Fruit fly (Drosophila melanogaster): ENCODE measurements around the gene colt.
A peak's percentile ranks its signal among the peaks of the same experiment; 100 is the strongest.

The colt gene

DNA sequence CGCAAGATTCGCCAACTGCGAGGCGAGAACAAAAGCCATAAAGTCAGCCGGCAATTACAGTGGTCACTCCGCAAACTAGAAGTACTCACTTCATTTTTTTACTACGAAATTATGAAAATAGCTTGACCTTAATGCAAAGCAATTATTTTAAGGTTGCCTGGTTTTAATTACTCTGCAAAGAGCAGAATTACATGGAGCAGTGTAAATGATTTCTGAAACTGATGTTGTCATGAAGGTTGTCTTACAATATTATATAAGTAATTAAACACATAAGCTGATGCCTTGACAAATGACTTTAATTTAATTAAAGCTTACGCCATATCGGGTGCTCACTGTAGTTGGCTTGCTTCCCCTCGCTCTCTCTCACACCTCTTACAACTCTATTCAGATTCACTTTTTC lies 35.7 kb downstream of the colt start (continued):
- no peak for TF ChIP-seq CG9437 (GFP tag; optimal IDR thresholded peaks at IDR 0.05)
- TF ChIP-seq br (optimal IDR thresholded peaks at IDR 0.05): no peak
- no peak for TF ChIP-seq btn (GFP tag; optimal IDR thresholded peaks at IDR 0.05)
- TF ChIP-seq schlank (tag; optimal IDR thresholded peaks at IDR 0.05): peak; percentile 29
- TF ChIP-seq pita (GFP tag; optimal IDR thresholded peaks at IDR 0.05): no peak
- TF ChIP-seq CG6765 (GFP tag; optimal IDR thresholded peaks at IDR 0.05): peak; percentile 27
- peak; percentile 50 for TF ChIP-seq CHES-1-like (GFP tag; optimal IDR thresholded peaks at IDR 0.05)
- no peak for TF ChIP-seq bigmax (GFP tag; optimal IDR thresholded peaks at IDR 0.05)
- peak; percentile 66 for TF ChIP-seq CG13296 (GFP tag; optimal IDR thresholded peaks at IDR 0.05)
- no peak; the same call in 1 of the 2 replicates for TF ChIP-seq CG11247 (GFP tag; IDR thresholded peaks at IDR 0.05)
- peak; percentile 44 for TF ChIP-seq CG15269 (tag; optimal IDR thresholded peaks at IDR 0.05)
- peak; percentile 24 for TF ChIP-seq org-1 (GFP tag; optimal IDR thresholded peaks at IDR 0.05)
- no peak for TF ChIP-seq CG14860 (GFP tag; IDR thresholded peaks at IDR 0.05; ENCODE audit: partially characterized antibody)
- TF ChIP-seq CG13894 (tag; optimal IDR thresholded peaks at IDR 0.05): no peak
- no peak for TF ChIP-seq CrebB (tag; optimal IDR thresholded peaks at IDR 0.05)
- no peak for TF ChIP-seq CG11560 (tag; IDR thresholded peaks at IDR 0.05)
- TF ChIP-seq Meics (GFP tag; optimal IDR thresholded peaks at IDR 0.05): peak; percentile 67
- peak; percentile 88 for TF ChIP-seq sens (GFP tag)
- TF ChIP-seq CG4328 (GFP tag; optimal IDR thresholded peaks at IDR 0.05): no peak
- TF ChIP-seq HmgZ (tag; optimal IDR thresholded peaks at IDR 0.05): peak; percentile 17
- peak; percentile 35 for TF ChIP-seq gsb (GFP tag; IDR thresholded peaks at IDR 0.05)
- TF ChIP-seq stc (GFP tag; IDR thresholded peaks at IDR 0.05): no peak; the same call in 1 of the 2 replicates
- no peak for TF ChIP-seq az2 (GFP tag; optimal IDR thresholded peaks at IDR 0.05)
- TF ChIP-seq CG11093 (GFP tag; IDR thresholded peaks at IDR 0.05): no peak
- TF ChIP-seq CG8478 (optimal IDR thresholded peaks at IDR 0.05): no peak
- TF ChIP-seq Ptx1 (GFP tag; IDR thresholded peaks at IDR 0.05): peak; percentile 54
- TF ChIP-seq fd3F (GFP tag; optimal IDR thresholded peaks at IDR 0.05): peak; percentile 45
- TF ChIP-seq CG3163 (GFP tag; optimal IDR thresholded peaks at IDR 0.05): no peak
- no peak for TF ChIP-seq H15 (GFP tag; IDR thresholded peaks at IDR 0.05)
- peak; percentile 70 for TF ChIP-seq Dbx (GFP tag; IDR thresholded peaks at IDR 0.05)
- TF ChIP-seq CG1024 (GFP tag; IDR thresholded peaks at IDR 0.05): no peak
- no peak for TF ChIP-seq Six4 (GFP tag; optimal IDR thresholded peaks at IDR 0.05)
- TF ChIP-seq CG17359 (tag; optimal IDR thresholded peaks at IDR 0.05): peak; percentile 17
- no peak for TF ChIP-seq unc-4 (GFP tag; IDR thresholded peaks at IDR 0.05; ENCODE audit: partially characterized antibody)
- TF ChIP-seq Jarid2 (GFP tag; optimal IDR thresholded peaks at IDR 0.05): no peak
- TF ChIP-seq CG9215 (GFP tag; IDR thresholded peaks at IDR 0.05): peak; percentile 47
- no peak for TF ChIP-seq salm (tag; optimal IDR thresholded peaks at IDR 0.05)
- TF ChIP-seq en (GFP tag; optimal IDR thresholded peaks at IDR 0.05): no peak
- no peak for TF ChIP-seq fd102C (GFP tag; optimal IDR thresholded peaks at IDR 0.05)
- no peak for TF ChIP-seq eyg (GFP tag; optimal IDR thresholded peaks at IDR 0.05)
- peak; percentile 44 for TF ChIP-seq CG13424 (tag; optimal IDR thresholded peaks at IDR 0.05)
- TF ChIP-seq Hr3 (GFP tag; optimal IDR thresholded peaks at IDR 0.05): peak; percentile 3
- no peak for TF ChIP-seq sug (tag; optimal IDR thresholded peaks at IDR 0.05)
- TF ChIP-seq CG6683 (GFP tag; optimal IDR thresholded peaks at IDR 0.05): no peak
- TF ChIP-seq CG17385 (GFP tag; optimal IDR thresholded peaks at IDR 0.05): peak; percentile 45
- no peak for TF ChIP-seq nau (GFP tag; optimal IDR thresholded peaks at IDR 0.05)
- no peak for TF ChIP-seq chm (GFP tag; IDR thresholded peaks at IDR 0.05)
- no peak for TF ChIP-seq CG2875 (GFP tag; optimal IDR thresholded peaks at IDR 0.05)
- no peak for TF ChIP-seq CG12219 (GFP tag; optimal IDR thresholded peaks at IDR 0.05)
- TF ChIP-seq aop (GFP tag; IDR thresholded peaks at IDR 0.05): no peak
- TF ChIP-seq CoRest (tag; optimal IDR thresholded peaks at IDR 0.05): peak; percentile 56
- TF ChIP-seq CG13775 (GFP tag; optimal IDR thresholded peaks at IDR 0.05): peak; percentile 49
